Fruit fly (Drosophila melanogaster): ENCODE data around the gene ppk31.
A peak's percentile ranks its signal among the peaks of the same experiment; 100 is the strongest.

The ppk31 gene

DNA sequence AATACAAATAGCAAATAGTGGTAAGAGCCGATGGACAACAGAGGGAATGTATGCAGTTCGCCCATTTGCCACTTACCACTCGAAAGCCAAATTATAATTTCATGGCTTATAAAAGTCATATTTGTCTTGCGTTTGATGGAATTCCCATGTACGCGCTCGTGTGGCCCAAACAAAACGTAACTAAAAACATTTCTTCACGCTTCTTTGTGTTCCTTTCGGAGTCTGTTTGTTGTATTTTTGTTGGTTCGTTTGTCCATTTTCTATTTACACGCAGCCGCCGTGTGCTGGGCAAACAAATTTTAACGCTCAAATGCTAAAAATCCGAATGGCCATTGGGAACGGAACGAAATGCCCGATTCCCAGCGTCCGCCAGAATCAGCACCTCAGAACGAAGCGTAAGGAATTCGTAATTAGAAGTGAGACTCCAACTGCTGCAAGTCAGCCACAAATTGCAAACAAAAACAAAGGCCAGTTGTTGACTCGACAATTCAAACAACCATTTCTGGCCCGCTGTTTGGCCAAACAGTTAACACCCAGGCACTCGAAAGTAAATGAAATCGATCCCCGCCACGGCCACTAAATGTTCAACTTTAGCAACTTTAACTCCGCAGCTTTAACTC lies 45.9 kb downstream of the ppk31 start (continued):
- TF ChIP-seq CG30403 (GFP tag; optimal IDR thresholded peaks at IDR 0.05) (no peak), ab (GFP tag; optimal IDR thresholded peaks at IDR 0.05) (no peak), Blimp-1 (GFP tag; optimal IDR thresholded peaks at IDR 0.05) (peak; percentile 46), Hr3 (GFP tag; optimal IDR thresholded peaks at IDR 0.05) (no peak), sens-2 (GFP tag; IDR thresholded peaks at IDR 0.05) (no peak), Lim3 (GFP tag; IDR thresholded peaks at IDR 0.05) (no peak), CG15479 (GFP tag; optimal IDR thresholded peaks at IDR 0.05) (peak; percentile 2), sr (GFP tag; IDR thresholded peaks at IDR 0.05) (peak; percentile 52; the same call in 1 of the 3 replicates), sim (GFP tag; IDR thresholded peaks at IDR 0.05) (peak; percentile 63; the same call in 1 of the 2 replicates), CG4328 (GFP tag; optimal IDR thresholded peaks at IDR 0.05) (peak; percentile 57), NK7.1 (GFP tag; optimal IDR thresholded peaks at IDR 0.05) (peak; percentile 27), MTF-1 (GFP tag; optimal IDR thresholded peaks at IDR 0.05; ENCODE audit: borderline replicate concordance) (peak; percentile 46), CG15073 (GFP tag; optimal IDR thresholded peaks at IDR 0.05) (no peak), Opbp (GFP tag; IDR thresholded peaks at IDR 0.05; ENCODE audit: partially characterized antibody) (no peak), NC2β (GFP tag; optimal IDR thresholded peaks at IDR 0.05) (peak; percentile 59), CG33557 (GFP tag; optimal IDR thresholded peaks at IDR 0.05) (peak; percentile 64), Oaz (GFP tag; IDR thresholded peaks at IDR 0.05) (no peak), E2f2 (GFP tag; IDR thresholded peaks at IDR 0.05) (0 out of 2 replicates have a peak, but pooled peaks have one; percentile 10), CG12942 (GFP tag; optimal IDR thresholded peaks at IDR 0.05) (peak; percentile 27), bab2 (GFP tag; optimal IDR thresholded peaks at IDR 0.05) (peak; percentile 58), CG12659 (GFP tag; optimal IDR thresholded peaks at IDR 0.05) (peak; percentile 36), zfh2 (GFP tag; optimal IDR thresholded peaks at IDR 0.05) (no peak), CG11398 (GFP tag; optimal IDR thresholded peaks at IDR 0.05) (no peak), Chrac-16 (GFP tag; optimal IDR thresholded peaks at IDR 0.05) (no peak), CG18262 (tag; optimal IDR thresholded peaks at IDR 0.05) (peak; percentile 39), CG32767 (GFP tag; IDR thresholded peaks at IDR 0.05) (no peak), Sox100B (GFP tag; optimal IDR thresholded peaks at IDR 0.05) (peak; percentile 80), Gug (GFP tag; IDR thresholded peaks at IDR 0.05) (no peak), CG42726 (GFP tag; IDR thresholded peaks at IDR 0.05; ENCODE audit: partially characterized antibody) (no peak), bsh (GFP tag; optimal IDR thresholded peaks at IDR 0.05) (peak in 1 of 2 experiments; percentile 46), hb (GFP tag; IDR thresholded peaks at IDR 0.05; ENCODE audit: partially characterized antibody) (no peak), Bteb2 (GFP tag; optimal IDR thresholded peaks at IDR 0.05) (no peak), Scr (GFP tag; IDR thresholded peaks at IDR 0.05; ENCODE audit: partially characterized antibody) (no peak), tx (GFP tag; optimal IDR thresholded peaks at IDR 0.05) (no peak), CG11456 (GFP tag; IDR thresholded peaks at IDR 0.05) (no peak), CG9727 (GFP tag; optimal IDR thresholded peaks at IDR 0.05) (peak; percentile 69), lab (GFP tag; optimal IDR thresholded peaks at IDR 0.05) (peak; percentile 56), Nf-YB (GFP tag; optimal IDR thresholded peaks at IDR 0.05) (peak; percentile 9)

DNA sequence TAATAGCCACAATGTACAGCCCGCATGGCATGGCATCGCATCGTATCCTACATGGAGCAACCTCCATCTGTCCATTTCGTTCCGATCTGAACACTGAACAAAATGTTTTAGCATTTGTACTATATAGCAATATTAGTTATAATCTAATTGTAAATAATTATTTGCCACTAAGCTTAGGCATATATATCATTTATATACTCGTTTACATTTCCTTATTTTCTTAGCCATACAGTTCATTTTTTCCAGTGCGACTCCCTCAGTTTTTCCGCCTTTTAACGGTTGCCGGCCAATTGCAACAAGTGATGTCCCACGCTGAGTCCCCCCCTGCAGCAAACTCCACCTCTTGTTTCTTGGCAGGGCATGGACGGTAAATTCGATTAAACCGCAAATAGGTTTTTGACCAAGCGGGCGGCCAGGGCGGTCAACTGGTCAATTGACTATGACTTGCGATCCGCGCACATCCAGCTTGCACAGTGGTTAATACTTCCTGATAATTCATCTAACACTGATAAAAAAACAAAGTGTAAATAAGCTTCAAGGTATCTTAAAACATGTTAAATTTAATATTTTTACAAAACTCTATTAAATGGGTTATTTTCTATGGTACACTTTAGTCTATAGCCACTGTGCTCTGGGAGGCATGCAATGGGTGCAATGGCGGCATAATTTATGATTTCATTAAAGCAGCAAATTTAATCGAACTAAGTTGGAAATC lies 46.8 kb downstream of the ppk31 start:
- TF ChIP-seq Jarid2 (GFP tag; optimal IDR thresholded peaks at IDR 0.05) (no peak), CG4854 (GFP tag; optimal IDR thresholded peaks at IDR 0.05) (no peak), prd (optimal IDR thresholded peaks at IDR 0.05) (no peak), prd (GFP tag; IDR thresholded peaks at IDR 0.05) (peak; percentile 20; the same call in 1 of the 3 replicates), esg (GFP tag; conservative IDR thresholded peaks at IDR 0.05) (0 out of 2 replicates have a peak, but pooled peaks have one; percentile 14), Drgx (GFP tag; IDR thresholded peaks at IDR 0.05) (peak; percentile 12; the same call in 1 of the 2 replicates), Med (GFP tag) (peak; percentile 25), sens (GFP tag) (peak; percentile 27), CG9609 (GFP tag; optimal IDR thresholded peaks at IDR 0.05) (no peak), Ptx1 (GFP tag; IDR thresholded peaks at IDR 0.05) (0 out of 2 replicates have a peak, but pooled peaks have one; percentile 6), HLH3B (GFP tag; IDR thresholded peaks at IDR 0.05) (0 out of 2 replicates have a peak, but pooled peaks have one; percentile 27), CG10209 (GFP tag; optimal IDR thresholded peaks at IDR 0.05) (no peak)
